Fruit fly (Drosophila melanogaster): Measurements from ENCODE around the gene Ubc87F.

Gene Ubc87F

dm6 chr3R:13715012-13715673 is 2.8 kb downstream of the Ubc87F start, which contains the start of gene kmr (continued):
- TF ChIP-seq crol (GFP tag; IDR thresholded peaks at IDR 0.05) (no peak), sd (tag; optimal IDR thresholded peaks at IDR 0.05) (peak; percentile 6), CG15696 (tag; optimal IDR thresholded peaks at IDR 0.05) (peak; percentile 18), CG10321 (GFP tag; IDR thresholded peaks at IDR 0.05) (no peak), Neu2 (GFP tag; optimal IDR thresholded peaks at IDR 0.05; ENCODE audit: borderline replicate concordance) (no peak), CG11247 (GFP tag; IDR thresholded peaks at IDR 0.05) (no peak), br (optimal IDR thresholded peaks at IDR 0.05) (no peak), Pdp1 (GFP tag; optimal IDR thresholded peaks at IDR 0.05) (peak in 1 of 2 experiments; percentile 85), Scr (GFP tag; IDR thresholded peaks at IDR 0.05; ENCODE audit: partially characterized antibody) (peak; percentile 9; the same call in 1 of the 2 replicates), dysf (GFP tag; IDR thresholded peaks at IDR 0.05) (no peak; the same call in 2 of the 3 replicates), nerfin-2 (GFP tag; IDR thresholded peaks at IDR 0.05; ENCODE audit: partially characterized antibody) (peak; percentile 14; the same call in 1 of the 2 replicates), lab (GFP tag; optimal IDR thresholded peaks at IDR 0.05) (peak; percentile 74), NFAT (GFP tag; IDR thresholded peaks at IDR 0.05) (peak; percentile 8; the same call in 1 of the 2 replicates), ap (GFP tag; IDR thresholded peaks at IDR 0.05) (no peak), CG14965 (GFP tag; optimal IDR thresholded peaks at IDR 0.05; ENCODE audit: borderline replicate concordance) (no peak), pnt (GFP tag; optimal IDR thresholded peaks at IDR 0.05) (peak; percentile 5), Rx (GFP tag; IDR thresholded peaks at IDR 0.05) (no peak), CG17359 (tag; optimal IDR thresholded peaks at IDR 0.05) (peak; percentile 46), zen2 (GFP tag; IDR thresholded peaks at IDR 0.05; ENCODE audit: partially characterized antibody) (no peak), dmrt11E (tag; optimal IDR thresholded peaks at IDR 0.05) (no peak), gsb (GFP tag; IDR thresholded peaks at IDR 0.05) (0 out of 2 replicates have a peak, but pooled peaks have one; percentile 38), CG3995 (GFP tag; optimal IDR thresholded peaks at IDR 0.05) (no peak), zfh2 (GFP tag; optimal IDR thresholded peaks at IDR 0.05) (no peak), Antp (GFP tag; optimal IDR thresholded peaks at IDR 0.05) (peak; percentile 23), chm (GFP tag; IDR thresholded peaks at IDR 0.05) (peak; percentile 78), CG12236 (GFP tag; optimal IDR thresholded peaks at IDR 0.05) (peak; percentile 1), dpn (GFP tag; optimal IDR thresholded peaks at IDR 0.05) (peak; percentile 9 to 15), gce (GFP tag; IDR thresholded peaks at IDR 0.05) (peak; percentile 17; the same call in 1 of the 3 replicates), CG17829 (tag; optimal IDR thresholded peaks at IDR 0.05) (peak; percentile 41), CG7372 (GFP tag; IDR thresholded peaks at IDR 0.05) (peak; percentile 18; the same call in 1 of the 2 replicates), CG12219 (GFP tag; optimal IDR thresholded peaks at IDR 0.05) (peak; percentile 57), CG10209 (GFP tag; optimal IDR thresholded peaks at IDR 0.05) (no peak), exex (tag; optimal IDR thresholded peaks at IDR 0.05) (no peak), org-1 (GFP tag; optimal IDR thresholded peaks at IDR 0.05) (peak; percentile 26), scrt (GFP tag; optimal IDR thresholded peaks at IDR 0.05) (peak; percentile 39), sob (GFP tag; IDR thresholded peaks at IDR 0.05) (peak; percentile 62; the same call in 1 of the 2 replicates), CG3838 (GFP tag; optimal IDR thresholded peaks at IDR 0.05) (no peak), lmd (GFP tag; IDR thresholded peaks at IDR 0.05) (no peak), CG17361 (GFP tag; IDR thresholded peaks at IDR 0.05) (no peak), CG15601 (tag; optimal IDR thresholded peaks at IDR 0.05) (peak; percentile 42), lilli (GFP tag; optimal IDR thresholded peaks at IDR 0.05) (peak; percentile 28), lola (GFP tag; optimal IDR thresholded peaks at IDR 0.05) (no peak), CG4360 (GFP tag; IDR thresholded peaks at IDR 0.05) (peak; percentile 97), Dip3 (GFP tag; optimal IDR thresholded peaks at IDR 0.05) (no peak), CG3281 (GFP tag; optimal IDR thresholded peaks at IDR 0.05) (peak; percentile 59), CG2712 (tag; optimal IDR thresholded peaks at IDR 0.05) (no peak), CG18619 (GFP tag; optimal IDR thresholded peaks at IDR 0.05) (no peak), Gug (GFP tag; IDR thresholded peaks at IDR 0.05) (no peak), abd-A (tag; optimal IDR thresholded peaks at IDR 0.05) (peak; percentile 76)

Data from whole organism, embryonic.